Fruit fly (Drosophila melanogaster) whole organism, embryonic: ENCODE results near the gene Nct.

Experiments used
- Atf-2 ChIP-seq: fragments of 200-800 bp; sonication (Bioruptor generic); optimal IDR thresholded peaks from 2 replicates; lab custom pipeline; 2016; ENCODE audit warnings: missing biosample characterization, missing genetic modification characterization
- Atf3 ChIP-seq: fragments of 200-800 bp; sonication (Bioruptor generic); optimal IDR thresholded peaks from 3 replicates; lab custom pipeline; 2016; ENCODE audit warnings: missing biosample characterization, missing genetic modification characterization
- Bteb2 ChIP-seq: fragments of 200-800 bp; sonication (Bioruptor generic); optimal IDR thresholded peaks from 2 replicates; lab custom pipeline; 2016; ENCODE audit warnings: missing biosample characterization, missing genetic modification characterization
- C15 ChIP-seq: fragments of 200-800 bp; sonication (Bioruptor generic); IDR thresholded peaks from 3 replicates; pipeline ENCODE4 v1.3.6; 2022; ENCODE audit warnings: missing biosample characterization, missing genetic modification characterization
- CG1024 ChIP-seq: fragments of 200-800 bp; sonication (Bioruptor generic); IDR thresholded peaks from 2 replicates; pipeline ENCODE4 v1.3.6; 2022; ENCODE audit warnings: missing biosample characterization, missing genetic modification characterization
- CG10366 ChIP-seq: fragments of 200-800 bp; sonication (Bioruptor generic); IDR thresholded peaks from 2 replicates; pipeline ENCODE4 v1.3.6; 2022; ENCODE audit warnings: missing biosample characterization, missing genetic modification characterization
- CG10543 ChIP-seq: fragments of 200-800 bp; sonication (Bioruptor generic); optimal IDR thresholded peaks from 3 replicates; lab custom pipeline; 2017; ENCODE audit warnings: missing biosample characterization, mild to moderate bottlenecking, missing genetic modification characterization, moderate library complexity
- CG11695 ChIP-seq: fragments of 200-800 bp; sonication (Bioruptor generic); IDR thresholded peaks from 3 replicates; pipeline ENCODE4 v1.3.6; 2022; ENCODE audit warnings: missing biosample characterization, missing genetic modification characterization
- CG1233 ChIP-seq: fragments of 200-800 bp; sonication (Bioruptor generic); optimal IDR thresholded peaks from 4 replicates; lab custom pipeline; 2018; ENCODE audit warnings: missing biosample characterization, mild to moderate bottlenecking, missing genetic modification characterization
- CG13296 ChIP-seq: fragments of 200-800 bp; sonication (Bioruptor generic); optimal IDR thresholded peaks from 3 replicates; lab custom pipeline; 2018; ENCODE audit warnings: missing biosample characterization, mild to moderate bottlenecking, missing genetic modification characterization
- CG15479 ChIP-seq: fragments of 200-800 bp; sonication (Bioruptor generic); optimal IDR thresholded peaks from 3 replicates; lab custom pipeline; 2019; ENCODE audit warnings: missing biosample characterization, mild to moderate bottlenecking, missing genetic modification characterization, moderate library complexity
- CG17186 ChIP-seq: fragments of 200-800 bp; sonication (Bioruptor generic); optimal IDR thresholded peaks from 3 replicates; lab custom pipeline; 2017; ENCODE audit warnings: missing biosample characterization, missing genetic modification reagents, missing genetic modification characterization
- CG17829 ChIP-seq: fragments of 200-800 bp; optimal IDR thresholded peaks from 2 replicates; lab custom pipeline; 2019; ENCODE audit warnings: missing biosample characterization, mild to moderate bottlenecking, missing genetic modification characterization, moderate library complexity
- CG18011 ChIP-seq: fragments of 200-800 bp; sonication (Bioruptor generic); optimal IDR thresholded peaks from 2 replicates; lab custom pipeline; 2017; ENCODE audit warnings: missing biosample characterization, missing genetic modification characterization, mild to moderate bottlenecking, moderate library complexity, missing genotype
- CG1832 ChIP-seq: fragments of 200-800 bp; sonication (Bioruptor generic); optimal IDR thresholded peaks from 2 replicates; lab custom pipeline; 2017; ENCODE audit warnings: missing biosample characterization, mild to moderate bottlenecking, missing genetic modification characterization, inconsistent platforms
- CG2678 ChIP-seq: fragments of 200-800 bp; sonication (Bioruptor generic); optimal IDR thresholded peaks from 3 replicates; lab custom pipeline; 2019; ENCODE audit warnings: missing biosample characterization, mild to moderate bottlenecking, missing genetic modification characterization, moderate library complexity
- CG2889 ChIP-seq: fragments of 200-800 bp; sonication (Bioruptor generic); IDR thresholded peaks from 3 replicates; pipeline ENCODE4 v1.3.6; 2022; ENCODE audit warnings: missing biosample characterization, missing genetic modification characterization
- CG30020 ChIP-seq: fragments of 200-800 bp; optimal IDR thresholded peaks from 2 replicates; lab custom pipeline; 2019; ENCODE audit warnings: missing biosample characterization, mild to moderate bottlenecking, missing genetic modification characterization, moderate library complexity
- CG32767 ChIP-seq: fragments of 200-800 bp; sonication (Bioruptor generic); IDR thresholded peaks from 2 replicates; pipeline ENCODE4 v1.3.6; 2022; ENCODE audit warnings: missing biosample characterization, missing genetic modification characterization
- CG33213 ChIP-seq: fragments of 200-800 bp; sonication (Bioruptor generic); optimal IDR thresholded peaks from 3 replicates; lab custom pipeline; 2016; ENCODE audit warnings: missing biosample characterization, missing genetic modification characterization
- CG3726 ChIP-seq: fragments of 200-800 bp; sonication (Bioruptor generic); IDR thresholded peaks from 3 replicates; pipeline ENCODE4, ENCODE4 v1.3.6; 2022; ENCODE audit warnings: missing biosample characterization, missing genetic modification characterization
- CG4820 ChIP-seq: fragments of 200-800 bp; sonication (Bioruptor generic); optimal IDR thresholded peaks from 3 replicates; lab custom pipeline; 2016; ENCODE audit warnings: missing biosample characterization, missing genetic modification characterization
- CG6765 ChIP-seq: fragments of 200-800 bp; sonication (Bioruptor generic); optimal IDR thresholded peaks from 3 replicates; lab custom pipeline; 2017; ENCODE audit warnings: missing biosample characterization, mild to moderate bottlenecking, missing genetic modification characterization
- CG6813 ChIP-seq: fragments of 200-800 bp; sonication (Bioruptor generic); optimal IDR thresholded peaks from 2 replicates; lab custom pipeline; 2017; ENCODE audit warnings: missing biosample characterization, missing genetic modification characterization, mild to moderate bottlenecking, moderate library complexity, missing genetic modification reagents
- CG9932 ChIP-seq: fragments of 200-800 bp; sonication (Bioruptor generic); IDR thresholded peaks from 2 replicates; pipeline ENCODE4 v1.3.6; 2022; ENCODE audit warnings: missing biosample characterization, missing genetic modification characterization
- Eip74EF ChIP-seq, 2 experiments: fragments of 200-800 bp in 1 of 2; fragments of >200 bp in 1 of 2; sonication (Bioruptor generic) in 1 of 2; optimal IDR thresholded peaks; 2 replicates each; lab custom pipeline; 2017 to 2019; ENCODE audit warnings: missing biosample characterization in 2 of 2, missing genetic modification characterization in 2 of 2, mild to moderate bottlenecking in 1 of 2, moderate library complexity in 1 of 2
- Fer2 ChIP-seq: fragments of 200-800 bp; sonication (Bioruptor generic); optimal IDR thresholded peaks from 2 replicates; lab custom pipeline; 2018; ENCODE audit warnings: missing biosample characterization, mild to moderate bottlenecking, missing genetic modification characterization, moderate library complexity
- MESR4 ChIP-seq: fragments of 200-800 bp; sonication (Bioruptor generic); optimal IDR thresholded peaks from 2 replicates; lab custom pipeline; 2018; ENCODE audit warnings: missing biosample characterization, mild to moderate bottlenecking, missing genetic modification characterization, moderate library complexity
- Max ChIP-seq: fragments of 200-800 bp; sonication (Bioruptor generic); optimal IDR thresholded peaks from 2 replicates; lab custom pipeline; 2016; ENCODE audit warnings: missing biosample characterization, mild to moderate bottlenecking, missing genetic modification characterization
- Pdp1 ChIP-seq, 2 experiments: fragments of 200-800 bp; sonication (Bioruptor generic); optimal IDR thresholded peaks; 3 replicates each; lab custom pipeline; 2016; ENCODE audit warnings: missing biosample characterization in 2 of 2, missing genetic modification characterization in 2 of 2, mild to moderate bottlenecking in 1 of 2, moderate library complexity in 1 of 2
- Trl ChIP-seq, 3 experiments: fragments of >200 bp in 2 of 3; fragments of 200-800 bp in 1 of 3; sonication (Bioruptor generic) in 1 of 3; optimal IDR thresholded peaks; 2 replicates in 1 of 3; 3 replicates in 2 of 3; lab custom pipeline; 2016 to 2017; ENCODE audit warnings: missing biosample characterization in 1 of 3, missing genetic modification characterization in 1 of 3
- YL-1 ChIP-seq: fragments of 200-800 bp; sonication (Bioruptor generic); optimal IDR thresholded peaks from 3 replicates; lab custom pipeline; 2017; ENCODE audit warnings: missing biosample characterization, mild to moderate bottlenecking, missing genetic modification characterization
- cas ChIP-seq: fragments of 200-800 bp; sonication (Bioruptor generic); IDR thresholded peaks from 2 replicates; pipeline ENCODE4 v1.3.6; 2022; ENCODE audit warnings: missing biosample characterization, missing genetic modification characterization
- cwo ChIP-seq: fragments of 200-800 bp; sonication (Bioruptor generic); optimal IDR thresholded peaks from 3 replicates; lab custom pipeline; 2017; ENCODE audit warnings: missing biosample characterization, missing genetic modification characterization, mild to moderate bottlenecking, moderate library complexity, missing genetic modification reagents
- dmrt11E ChIP-seq: fragments of 200-800 bp; sonication (Bioruptor generic); optimal IDR thresholded peaks from 3 replicates; lab custom pipeline; 2018; ENCODE audit warnings: missing biosample characterization, mild to moderate bottlenecking, missing genetic modification characterization, moderate library complexity
- dpn ChIP-seq, 2 experiments: fragments of 200-800 bp; sonication (Bioruptor generic); optimal IDR thresholded peaks; 3 replicates each; lab custom pipeline; 2016; ENCODE audit warnings: missing biosample characterization in 2 of 2, missing genetic modification characterization in 2 of 2
- eyg ChIP-seq: fragments of 200-800 bp; sonication (Bioruptor generic); optimal IDR thresholded peaks from 3 replicates; lab custom pipeline; 2016; ENCODE audit warnings: missing biosample characterization, missing genetic modification characterization
- fd96Cb ChIP-seq: fragments of 200-800 bp; sonication (Bioruptor generic); optimal IDR thresholded peaks from 2 replicates; lab custom pipeline; 2018; ENCODE audit warnings: missing biosample characterization, mild to moderate bottlenecking, missing genetic modification characterization, moderate library complexity
- gce ChIP-seq: fragments of 200-800 bp; sonication (Bioruptor generic); IDR thresholded peaks from 3 replicates; pipeline ENCODE4 v1.3.6; 2022; ENCODE audit warnings: missing biosample characterization, missing genetic modification characterization
- ham ChIP-seq: fragments of 200-800 bp; sonication (Bioruptor generic); IDR thresholded peaks from 2 replicates; pipeline ENCODE4 v1.3.6; 2022; ENCODE audit warnings: missing biosample characterization, missing genetic modification characterization
- lab ChIP-seq: fragments of 200-800 bp; sonication (Bioruptor generic); optimal IDR thresholded peaks from 3 replicates; lab custom pipeline; 2017; ENCODE audit warnings: missing biosample characterization, missing genetic modification characterization, mild to moderate bottlenecking, moderate library complexity, missing genetic modification reagents
- mirr ChIP-seq: fragments of 200-800 bp; sonication (Bioruptor generic); optimal IDR thresholded peaks from 3 replicates; lab custom pipeline; 2018; ENCODE audit warnings: missing biosample characterization, mild to moderate bottlenecking, missing genetic modification characterization
- mld ChIP-seq: fragments of 200-800 bp; sonication (Bioruptor generic); IDR thresholded peaks from 3 replicates; pipeline ENCODE4 v1.3.6; 2022; ENCODE audit warnings: missing biosample characterization, missing genetic modification characterization; ENCODE audit not compliant: partially characterized antibody
- p53 ChIP-seq: fragments of 200-800 bp; sonication (Bioruptor generic); optimal IDR thresholded peaks from 2 replicates; lab custom pipeline; 2016; ENCODE audit warnings: missing biosample characterization, missing genetic modification characterization
- pb ChIP-seq: fragments of 200-800 bp; sonication (Bioruptor generic); optimal IDR thresholded peaks from 3 replicates; lab custom pipeline; 2016; ENCODE audit warnings: missing biosample characterization, missing genetic modification characterization
- psq ChIP-seq: fragments of 200-800 bp; sonication (Bioruptor generic); optimal IDR thresholded peaks from 2 replicates; lab custom pipeline; 2017; ENCODE audit warnings: missing biosample characterization, missing genetic modification characterization
- sens ChIP-seq: fragments of 200-800 bp; sonication (Bioruptor generic); peaks from one replicate; lab custom pipeline; 2016; ENCODE audit warnings: missing biosample characterization, missing genetic modification characterization
- sim ChIP-seq: fragments of 200-800 bp; sonication (Bioruptor generic); IDR thresholded peaks from 2 replicates; pipeline ENCODE4 v1.3.6; 2022; ENCODE audit warnings: missing biosample characterization, missing genetic modification characterization
- sisA ChIP-seq: fragments of 200-800 bp; sonication (Bioruptor generic); IDR thresholded peaks from 2 replicates; pipeline ENCODE4 v1.3.6; 2022; ENCODE audit warnings: missing biosample characterization, missing genetic modification characterization

The Nct gene

DNA sequence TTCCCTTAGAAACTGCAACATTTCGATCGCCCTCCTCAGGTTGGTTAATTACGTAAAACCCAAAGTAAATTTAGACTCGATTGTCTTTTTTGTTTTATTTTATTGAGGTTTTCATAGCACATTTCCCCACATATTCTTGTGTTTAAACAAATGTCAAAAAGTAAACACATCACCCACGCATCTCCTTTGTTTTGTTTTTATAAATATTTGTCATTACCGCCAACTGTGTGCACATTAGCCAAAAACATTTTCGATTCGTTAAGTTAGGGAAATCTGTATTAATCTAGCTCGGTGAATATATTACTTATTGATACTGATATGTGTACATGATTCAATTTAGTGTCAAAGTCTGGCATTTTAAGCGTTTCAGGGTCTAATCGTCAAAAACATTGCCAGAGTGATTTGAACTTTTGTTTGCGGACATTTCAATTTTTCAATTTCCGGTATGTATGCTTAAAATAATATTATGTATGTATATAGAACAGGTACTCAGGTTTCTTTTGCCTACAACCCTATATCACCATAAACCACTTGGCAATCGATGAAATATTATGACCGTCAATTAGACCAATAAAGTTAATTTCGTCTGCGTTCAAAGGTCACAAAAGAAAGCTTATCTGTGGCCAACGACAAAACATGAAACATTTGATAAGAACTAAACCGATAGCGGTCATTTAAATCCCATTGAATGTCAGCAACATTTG lies 41.7 kb upstream of the Nct start (continued):
- TF ChIP-seq CG32767 (GFP tag; lab: Robert Waterston, UW) (no peak), CG11695 (0 out of 3 replicates have a peak, but pooled peaks have one; percentile 11), sens (GFP tag; lab: Kevin White, UChicago) (peak; percentile 94), C15 (GFP tag; lab: Robert Waterston, UW) (no peak), CG1233 (GFP tag; lab: Kevin White, UChicago) (peak; percentile 74), gce (no peak), CG13296 (GFP tag; lab: Kevin White, UChicago) (peak; percentile 65), dpn (GFP tag; optimal IDR thresholded peaks at IDR 0.05; lab: Kevin White, UChicago) (no peak), sim (GFP tag; lab: Robert Waterston, UW) (no peak), psq (GFP tag; lab: Kevin White, UChicago) (no peak), Atf3 (GFP tag; lab: Kevin White, UChicago) (no peak), CG10543 (GFP tag; lab: Kevin White, UChicago) (peak; percentile 48), CG10366 (GFP tag; lab: Robert Waterston, UW) (no peak), YL-1 (GFP tag; lab: Kevin White, UChicago) (no peak), CG4820 (GFP tag; lab: Kevin White, UChicago) (no peak), Trl (optimal IDR thresholded peaks at IDR 0.05; lab: Kevin White, UChicago) (no peak), Trl (GFP tag; optimal IDR thresholded peaks at IDR 0.05; lab: Kevin White, UChicago) (no peak), lab (GFP tag; lab: Kevin White, UChicago) (no peak), cwo (GFP tag; lab: Kevin White, UChicago) (peak; percentile 45), ham (GFP tag; lab: Robert Waterston, UW) (no peak), CG17829 (tag; lab: Kevin White, UChicago) (no peak), Atf-2 (GFP tag; lab: Kevin White, UChicago) (no peak), CG1832 (GFP tag; lab: Kevin White, UChicago) (no peak), MESR4 (no peak), Pdp1 (GFP tag; optimal IDR thresholded peaks at IDR 0.05; lab: Kevin White, UChicago) (peak in 1 of 2 experiments; percentile 71), Bteb2 (GFP tag; lab: Kevin White, UChicago) (no peak), CG18011 (no peak), cas (GFP tag; lab: Robert Waterston, UW) (no peak), Max (GFP tag; lab: Kevin White, UChicago) (no peak), CG6813 (GFP tag; lab: Kevin White, UChicago) (peak; percentile 86), fd96Cb (no peak), p53 (no peak), CG3726 (GFP tag; lab: Robert Waterston, UW) (no peak), CG2889 (no peak), dmrt11E (tag; lab: Kevin White, UChicago) (peak; percentile 12), pb (no peak), CG2678 (tag; lab: Kevin White, UChicago) (no peak), mirr (GFP tag; lab: Kevin White, UChicago) (peak; percentile 39), CG33213 (peak; percentile 41), CG15479 (no peak), CG9932 (no peak), sisA (GFP tag; lab: Robert Waterston, UW) (no peak), Eip74EF (GFP tag; optimal IDR thresholded peaks at IDR 0.05; lab: Kevin White, UChicago) (peak in 1 of 2 experiments; percentile 28), CG1024 (GFP tag; lab: Robert Waterston, UW) (no peak), CG17186 (GFP tag; lab: Kevin White, UChicago) (no peak), CG6765 (GFP tag; lab: Kevin White, UChicago) (peak; percentile 69), CG30020 (no peak), mld (no peak), eyg (peak; percentile 14), Fer2 (tag; lab: Kevin White, UChicago) (no peak)
